Worm (Caenorhabditis elegans) whole organism, L1 larva: Measurements from ENCODE around the gene T23G4.127.

Experiments
- C04F5.9 ChIP-seq: sonication (generic microtip); optimal IDR thresholded peaks from 2 replicates; lab custom pipeline; 2016; ENCODE audit warnings: missing genetic modification characterization, missing compliant biosample characterization
- C16A3.4 ChIP-seq: fragments of 150-350 bp; optimal IDR thresholded peaks from 2 replicates; lab custom pipeline; 2014; ENCODE audit warnings: missing biosample characterization, missing genetic modification characterization
- F16B12.6 ChIP-seq: fragments of 150-350 bp; optimal IDR thresholded peaks from 2 replicates; lab custom pipeline; 2014; ENCODE audit warnings: missing biosample characterization, missing genetic modification characterization
- Y116A8C.19 ChIP-seq: sonication (generic microtip); optimal IDR thresholded peaks from 2 replicates; lab custom pipeline; 2016; ENCODE audit warnings: missing compliant biosample characterization, missing genetic modification characterization, borderline replicate concordance
- ceh-63 ChIP-seq: fragments of 200-800 bp; sonication (Bioruptor generic); optimal IDR thresholded peaks from 2 replicates; lab custom pipeline; 2018; ENCODE audit warnings: mild to moderate bottlenecking, missing genetic modification characterization, missing compliant biosample characterization
- ceh-90 ChIP-seq: sonication (generic microtip); optimal IDR thresholded peaks from 2 replicates; lab custom pipeline; 2016; ENCODE audit warnings: missing genetic modification characterization, missing compliant biosample characterization
- dpl-1 ChIP-seq, 3 experiments: fragments of 150-350 bp in 2 of 3; sonication (generic microtip) in 1 of 3; optimal IDR thresholded peaks; 2 replicates each; lab custom pipeline; 2014 to 2017; ENCODE audit warnings: missing biosample characterization in 3 of 3, missing genetic modification characterization in 3 of 3, missing genetic modification reagents in 3 of 3
- dsc-1 ChIP-seq: sonication (generic microtip); optimal IDR thresholded peaks from 2 replicates; lab custom pipeline; 2016; ENCODE audit warnings: mild to moderate bottlenecking, missing genetic modification characterization, missing compliant biosample characterization
- efl-1 ChIP-seq, 4 experiments: fragments of 150-350 bp; optimal IDR thresholded peaks in 3 of 4; peaks in 1 of 4; 1 replicate in 1 of 4; 2 replicates in 3 of 4; lab custom pipeline; 2014; ENCODE audit warnings: missing biosample characterization in 2 of 4, missing genetic modification characterization in 2 of 4, missing genetic modification reagents in 2 of 4
- efl-3 ChIP-seq: fragments of 200-800 bp; sonication (Bioruptor generic); optimal IDR thresholded peaks from 2 replicates; lab custom pipeline; 2018; ENCODE audit warnings: mild to moderate bottlenecking, missing genetic modification characterization, missing compliant biosample characterization
- elt-2 ChIP-seq: sonication (generic microtip); optimal IDR thresholded peaks from 2 replicates; lab custom pipeline; 2016; ENCODE audit warnings: missing genetic modification characterization, mild to moderate bottlenecking, inconsistent platforms, missing compliant biosample characterization, missing genetic modification reagents
- fkh-10 ChIP-seq: sonication (generic microtip); optimal IDR thresholded peaks from 2 replicates; lab custom pipeline; 2017; ENCODE audit warnings: missing biosample characterization, missing genetic modification reagents, missing genetic modification characterization
- fkh-4 ChIP-seq: sonication (generic microtip); optimal IDR thresholded peaks from 2 replicates; lab custom pipeline; 2016; ENCODE audit warnings: missing compliant biosample characterization, missing genetic modification characterization, borderline replicate concordance
- fkh-8 ChIP-seq: sonication (generic microtip); optimal IDR thresholded peaks from 2 replicates; lab custom pipeline; 2016; ENCODE audit warnings: mild to moderate bottlenecking, missing genetic modification characterization, missing compliant biosample characterization
- isw-1 ChIP-seq: fragments of 200-800 bp; sonication (Bioruptor generic); IDR thresholded peaks from 2 replicates; pipeline ENCODE4 v1.3.6; 2022; ENCODE audit warnings: missing genetic modification characterization, missing compliant biosample characterization
- lin-13 ChIP-seq: fragments of 150-350 bp; optimal IDR thresholded peaks from 2 replicates; lab custom pipeline; 2014; ENCODE audit warnings: missing biosample characterization, missing genetic modification reagents, missing genetic modification characterization
- lin-14 ChIP-seq: fragments of 200-800 bp; sonication (Bioruptor generic); optimal IDR thresholded peaks from 2 replicates; lab custom pipeline; 2018; ENCODE audit warnings: mild to moderate bottlenecking, missing genetic modification characterization, moderate library complexity, missing compliant biosample characterization
- lin-15B ChIP-seq: fragments of 150-350 bp; sonication (generic microtip); optimal IDR thresholded peaks from 3 replicates; lab custom pipeline; 2014; ENCODE audit warnings: missing biosample characterization, missing genetic modification characterization
- lin-39 ChIP-seq: fragments of 150-350 bp; optimal IDR thresholded peaks from 2 replicates; lab custom pipeline; 2014; ENCODE audit warnings: missing biosample characterization, missing genetic modification reagents, missing genetic modification characterization
- lir-3 ChIP-seq: sonication (generic microtip); optimal IDR thresholded peaks from 2 replicates; lab custom pipeline; 2016; ENCODE audit warnings: mild to moderate bottlenecking, missing genetic modification characterization, moderate library complexity, missing compliant biosample characterization; ENCODE audit not compliant: poor library complexity
- mef-2 ChIP-seq: fragments of 150-350 bp; optimal IDR thresholded peaks from 2 replicates; lab custom pipeline; 2014; ENCODE audit warnings: missing biosample characterization, missing genetic modification characterization
- mep-1 ChIP-seq: fragments of 150-350 bp; optimal IDR thresholded peaks from 2 replicates; lab custom pipeline; 2014; ENCODE audit warnings: missing biosample characterization, missing genetic modification characterization
- nhr-12 ChIP-seq: sonication (generic microtip); optimal IDR thresholded peaks from 2 replicates; lab custom pipeline; 2017; ENCODE audit warnings: missing biosample characterization, missing genetic modification characterization
- nhr-19 ChIP-seq: fragments of 200-800 bp; sonication (Bioruptor generic); conservative IDR thresholded peaks from 2 replicates; pipeline ENCODE4 v1.3.6; 2022; ENCODE audit warnings: missing genetic modification characterization, missing compliant biosample characterization
- nhr-237 ChIP-seq: fragments of 150-350 bp; optimal IDR thresholded peaks from 2 replicates; lab custom pipeline; 2014; ENCODE audit warnings: missing biosample characterization, missing genetic modification characterization
- nhr-28 ChIP-seq: fragments of 150-350 bp; optimal IDR thresholded peaks from 2 replicates; lab custom pipeline; 2014; ENCODE audit warnings: missing biosample characterization, missing genetic modification characterization
- nhr-47 ChIP-seq: sonication (generic microtip); optimal IDR thresholded peaks from 2 replicates; lab custom pipeline; 2016; ENCODE audit warnings: mild to moderate bottlenecking, missing genetic modification characterization, moderate library complexity, missing compliant biosample characterization
- nhr-84 ChIP-seq: sonication (generic microtip); optimal IDR thresholded peaks from 2 replicates; lab custom pipeline; 2017; ENCODE audit warnings: missing biosample characterization, missing genetic modification characterization
- nhr-85 ChIP-seq: sonication (generic microtip); peaks from one replicate; lab custom pipeline; 2016; ENCODE audit warnings: missing genetic modification characterization, inconsistent platforms, missing compliant biosample characterization
- nhr-90 ChIP-seq: sonication (generic microtip); optimal IDR thresholded peaks from 2 replicates; lab custom pipeline; 2016; ENCODE audit warnings: mild to moderate bottlenecking, missing genetic modification characterization, missing compliant biosample characterization; ENCODE audit not compliant: poor library complexity
- pag-3 ChIP-seq: sonication (generic microtip); optimal IDR thresholded peaks from 2 replicates; lab custom pipeline; 2017; ENCODE audit warnings: missing genetic modification characterization, mild to moderate bottlenecking, missing compliant biosample characterization, antibody characterized with exemption, borderline replicate concordance; ENCODE audit not compliant: insufficient read depth
- rnt-1 ChIP-seq: sonication (generic microtip); optimal IDR thresholded peaks from 2 replicates; lab custom pipeline; 2016; ENCODE audit warnings: mild to moderate bottlenecking, missing genetic modification characterization, moderate library complexity, missing compliant biosample characterization
- snpc-4 ChIP-seq: fragments of 150-350 bp; optimal IDR thresholded peaks from 2 replicates; lab custom pipeline; 2014; ENCODE audit warnings: missing biosample characterization, missing genetic modification characterization
- sox-4 ChIP-seq: sonication (generic microtip); optimal IDR thresholded peaks from 2 replicates; lab custom pipeline; 2016; ENCODE audit warnings: missing genetic modification characterization, missing compliant biosample characterization
- sptf-1 ChIP-seq: fragments of 150-350 bp; optimal IDR thresholded peaks from 2 replicates; lab custom pipeline; 2014; ENCODE audit warnings: missing biosample characterization, missing genetic modification characterization
- tlp-1 ChIP-seq: fragments of 150-350 bp; optimal IDR thresholded peaks from 2 replicates; lab custom pipeline; 2014; ENCODE audit warnings: missing biosample characterization, missing genetic modification characterization
- unc-130 ChIP-seq: fragments of 150-350 bp; optimal IDR thresholded peaks from 2 replicates; lab custom pipeline; 2017; ENCODE audit warnings: missing biosample characterization, missing genetic modification characterization, inconsistent platforms
- unc-30 ChIP-seq: sonication (generic microtip); optimal IDR thresholded peaks from 2 replicates; lab custom pipeline; 2017; ENCODE audit warnings: missing biosample characterization, missing genetic modification characterization
- unc-62 ChIP-seq: fragments of 150-350 bp; optimal IDR thresholded peaks from 2 replicates; lab custom pipeline; 2014; ENCODE audit warnings: missing biosample characterization, missing genetic modification reagents, missing genetic modification characterization
- vab-15 ChIP-seq: sonication (generic microtip); optimal IDR thresholded peaks from 2 replicates; lab custom pipeline; 2017; ENCODE audit warnings: missing genotype, mild to moderate bottlenecking, missing genetic modification characterization, missing compliant biosample characterization
- xbp-1 ChIP-seq: sonication (generic microtip); optimal IDR thresholded peaks from 2 replicates; lab custom pipeline; 2016; ENCODE audit warnings: missing genetic modification characterization, missing compliant biosample characterization

T23G4.127 gene

ce11 chrIV:13698603-13699002 is at the start of gene T23G4.127:
Gene T23G4.127, minus strand, starts transcription at chrIV:13698703.
- TF ChIP-seq dpl-1 (GFP tag; optimal IDR thresholded peaks at IDR 0.05; lab: Kevin White, UChicago) (no peak), unc-130 (tag; lab: Kevin White, UChicago) (no peak), nhr-28 (tag; lab: Kevin White, UChicago) (no peak), unc-30 (no peak), nhr-90 (no peak), lin-14 (GFP tag; lab: Kevin White, UChicago) (no peak), nhr-85 (tag; lab: Kevin White, UChicago) (no peak)

ce11 chrIV:13745409-13745808 is 46.9 kb upstream of the T23G4.127 start, which contains the start of gene C47A4.5:
Gene C47A4.5, plus strand, starts transcription at chrIV:13745709.
- TF ChIP-seq nhr-237 (tag; lab: Kevin White, UChicago) (no peak), dsc-1 (tag; lab: Kevin White, UChicago) (no peak), vab-15 (tag; lab: Kevin White, UChicago) (no peak), C04F5.9 (tag; lab: Kevin White, UChicago) (no peak), C16A3.4 (tag; lab: Kevin White, UChicago) (no peak), nhr-12 (tag; lab: Kevin White, UChicago) (no peak), ceh-63 (GFP tag; lab: Kevin White, UChicago) (no peak), dpl-1 (GFP tag; optimal IDR thresholded peaks at IDR 0.05; lab: Kevin White, UChicago) (no peak), lin-15B (no peak), efl-1 (optimal IDR thresholded peaks at IDR 0.05; lab: Kevin White, UChicago) (no peak), efl-1 (GFP tag; optimal IDR thresholded peaks at IDR 0.05 in 1 of 2; lab: Kevin White, UChicago) (no peak), lin-13 (GFP tag; lab: Kevin White, UChicago) (no peak), snpc-4 (no peak), nhr-47 (tag; lab: Kevin White, UChicago) (no peak), isw-1 (GFP tag; lab: Robert Waterston, UW) (no peak), nhr-28 (tag; lab: Kevin White, UChicago) (no peak), nhr-90 (no peak), pag-3 (tag; lab: Kevin White, UChicago) (no peak), unc-30 (no peak), nhr-85 (tag; lab: Kevin White, UChicago) (no peak)

- TF ChIP-seq ceh-63 (GFP tag; lab: Kevin White, UChicago) (no peak), sox-4 (tag; lab: Kevin White, UChicago) (no peak), isw-1 (GFP tag; lab: Robert Waterston, UW) (no peak), C04F5.9 (tag; lab: Kevin White, UChicago) (no peak), lin-14 (GFP tag; lab: Kevin White, UChicago) (no peak), nhr-19 (GFP tag; lab: Robert Waterston, UW) (no peak), mep-1 (no peak), efl-1 (optimal IDR thresholded peaks at IDR 0.05; lab: Kevin White, UChicago) (no peak), efl-1 (GFP tag; optimal IDR thresholded peaks at IDR 0.05 in 1 of 2; lab: Kevin White, UChicago) (no peak), nhr-84 (tag; lab: Kevin White, UChicago) (no peak), lir-3 (tag; lab: Kevin White, UChicago) (no peak), rnt-1 (tag; lab: Kevin White, UChicago) (no peak), fkh-4 (tag; lab: Kevin White, UChicago) (no peak), lin-39 (tag; lab: Kevin White, UChicago) (no peak), F16B12.6 (tag; lab: Kevin White, UChicago) (no peak), fkh-10 (GFP tag; lab: Kevin White, UChicago) (no peak), unc-130 (tag; lab: Kevin White, UChicago) (no peak), fkh-8 (tag; lab: Kevin White, UChicago) (no peak), unc-62 (GFP tag; lab: Kevin White, UChicago) (no peak)
Measured at ce11 chrIV:13742244-13742643, 43.7 kb upstream of the T23G4.127 start, which contains the start of gene C47A4.3. Gene C47A4.3, minus strand, starts transcription at chrIV:13742344.

- TF ChIP-seq efl-3 (GFP tag; lab: Kevin White, UChicago) (no peak), fkh-8 (tag; lab: Kevin White, UChicago) (no peak), unc-30 (no peak), lin-14 (GFP tag; lab: Kevin White, UChicago) (no peak), elt-2 (peak; percentile 90), mef-2 (no peak), Y116A8C.19 (tag; lab: Kevin White, UChicago) (no peak), ceh-90 (no peak), nhr-28 (tag; lab: Kevin White, UChicago) (no peak), pag-3 (tag; lab: Kevin White, UChicago) (no peak), C04F5.9 (tag; lab: Kevin White, UChicago) (no peak), sptf-1 (tag; lab: Kevin White, UChicago) (no peak), xbp-1 (tag; lab: Kevin White, UChicago) (no peak), lir-3 (tag; lab: Kevin White, UChicago) (no peak), tlp-1 (tag; lab: Kevin White, UChicago) (peak; percentile 74), efl-1 (optimal IDR thresholded peaks at IDR 0.05; lab: Kevin White, UChicago) (no peak), efl-1 (GFP tag; optimal IDR thresholded peaks at IDR 0.05 in 1 of 2; lab: Kevin White, UChicago) (peak in 1 of 2 experiments; percentile 82)
Measured at ce11 chrIV:13727865-13728264, 29.4 kb upstream of the T23G4.127 start.
